Fruit fly (Drosophila melanogaster) whole organism, embryonic: Measurements from ENCODE around the gene CG31974.

ENCODE experiments used
- CG10209 ChIP-seq: fragments of 200-800 bp; sonication (Bioruptor generic); optimal IDR thresholded peaks from 3 replicates; lab custom pipeline; 2017; ENCODE audit warnings: missing biosample characterization, mild to moderate bottlenecking, missing genetic modification characterization, missing genetic modification reagents
- CG11247 ChIP-seq: fragments of 200-800 bp; sonication (Bioruptor generic); IDR thresholded peaks from 2 replicates; pipeline ENCODE4 v1.3.6; 2022; ENCODE audit warnings: missing biosample characterization, missing genetic modification characterization
- CG11504 ChIP-seq: fragments of 200-800 bp; sonication (Bioruptor generic); optimal IDR thresholded peaks from 3 replicates; lab custom pipeline; 2019; ENCODE audit warnings: missing biosample characterization, mild to moderate bottlenecking, missing genetic modification characterization, moderate library complexity
- CG13624 ChIP-seq: fragments of 200-800 bp; sonication (Bioruptor generic); optimal IDR thresholded peaks from 2 replicates; lab custom pipeline; 2016; ENCODE audit warnings: missing biosample characterization, missing genetic modification characterization
- CG17361 ChIP-seq: fragments of 200-800 bp; sonication (Bioruptor generic); IDR thresholded peaks from 3 replicates; pipeline ENCODE4 v1.3.6; 2022; ENCODE audit warnings: missing biosample characterization, missing genetic modification characterization
- CG18011 ChIP-seq: fragments of 200-800 bp; sonication (Bioruptor generic); optimal IDR thresholded peaks from 2 replicates; lab custom pipeline; 2017; ENCODE audit warnings: missing biosample characterization, missing genetic modification characterization, mild to moderate bottlenecking, moderate library complexity, missing genotype
- CG18476 ChIP-seq: fragments of 200-800 bp; sonication (Bioruptor generic); optimal IDR thresholded peaks from 2 replicates; lab custom pipeline; 2016; ENCODE audit warnings: missing biosample characterization, mild to moderate bottlenecking, missing genetic modification characterization
- CG2120 ChIP-seq: fragments of 200-800 bp; sonication (Bioruptor generic); optimal IDR thresholded peaks from 3 replicates; lab custom pipeline; 2016; ENCODE audit warnings: missing biosample characterization, missing genetic modification characterization
- CG2202 ChIP-seq: fragments of 200-800 bp; sonication (Bioruptor generic); optimal IDR thresholded peaks from 2 replicates; lab custom pipeline; 2018; ENCODE audit warnings: missing biosample characterization, mild to moderate bottlenecking, missing genetic modification characterization
- CG6175 ChIP-seq: fragments of 200-800 bp; sonication (Bioruptor generic); IDR thresholded peaks from 3 replicates; pipeline ENCODE4 v1.3.6; 2022; ENCODE audit warnings: missing biosample characterization, missing genetic modification characterization
- CG6272 ChIP-seq: fragments of 200-800 bp; sonication (Bioruptor generic); IDR thresholded peaks from 2 replicates; pipeline ENCODE4 v1.3.6; 2022; ENCODE audit warnings: missing biosample characterization, missing genetic modification characterization
- CG7556 ChIP-seq: fragments of 200-800 bp; sonication (Bioruptor generic); optimal IDR thresholded peaks from 2 replicates; lab custom pipeline; 2017; ENCODE audit warnings: missing biosample characterization, mild to moderate bottlenecking, missing genetic modification characterization
- CG7987 ChIP-seq: fragments of 200-800 bp; sonication (Bioruptor generic); optimal IDR thresholded peaks from 2 replicates; lab custom pipeline; 2018; ENCODE audit warnings: missing biosample characterization, mild to moderate bottlenecking, missing genetic modification characterization, moderate library complexity
- CG8281 ChIP-seq: fragments of 200-800 bp; sonication (Bioruptor generic); optimal IDR thresholded peaks from 2 replicates; lab custom pipeline; 2018; ENCODE audit warnings: missing biosample characterization, mild to moderate bottlenecking, missing genetic modification characterization, moderate library complexity
- CG8359 ChIP-seq: fragments of 200-800 bp; sonication (Bioruptor generic); optimal IDR thresholded peaks from 2 replicates; lab custom pipeline; 2017; ENCODE audit warnings: missing biosample characterization, mild to moderate bottlenecking, missing genetic modification characterization, borderline replicate concordance
- CG9437 ChIP-seq: fragments of 200-800 bp; sonication (Bioruptor generic); optimal IDR thresholded peaks from 2 replicates; lab custom pipeline; 2018; ENCODE audit warnings: missing biosample characterization, mild to moderate bottlenecking, missing genetic modification characterization
- E2f1 ChIP-seq: fragments of 200-800 bp; sonication (Bioruptor generic); IDR thresholded peaks from 2 replicates; pipeline ENCODE4 v1.3.6; 2022; ENCODE audit warnings: missing biosample characterization, missing genetic modification characterization
- Fer3 ChIP-seq: fragments of 200-800 bp; sonication (Bioruptor generic); optimal IDR thresholded peaks from 2 replicates; lab custom pipeline; 2018; ENCODE audit warnings: missing biosample characterization, mild to moderate bottlenecking, missing genetic modification characterization, moderate library complexity
- HmgD ChIP-seq: fragments of 200-800 bp; sonication (Bioruptor generic); optimal IDR thresholded peaks from 3 replicates; lab custom pipeline; 2016; ENCODE audit warnings: missing biosample characterization, missing genetic modification characterization
- Hr39 ChIP-seq: fragments of >200 bp; optimal IDR thresholded peaks from 2 replicates; lab custom pipeline; 2017
- Hsf ChIP-seq: fragments of 200-800 bp; sonication (Bioruptor generic); optimal IDR thresholded peaks from 3 replicates; lab custom pipeline; 2016; ENCODE audit warnings: missing biosample characterization, missing genetic modification characterization
- Lim3 ChIP-seq: fragments of 200-800 bp; sonication (Bioruptor generic); IDR thresholded peaks from 2 replicates; pipeline ENCODE4 v1.3.6; 2022; ENCODE audit warnings: missing biosample characterization, missing genetic modification characterization
- Ravus ChIP-seq: fragments of 200-800 bp; sonication (Bioruptor generic); IDR thresholded peaks from 2 replicates; pipeline ENCODE4 v1.3.6; 2022; ENCODE audit warnings: missing biosample characterization, missing genetic modification characterization
- Rfx ChIP-seq: fragments of 200-800 bp; sonication (Bioruptor generic); IDR thresholded peaks from 2 replicates; pipeline ENCODE4 v1.3.6; 2022; ENCODE audit warnings: missing biosample characterization, missing genetic modification characterization
- Scr ChIP-seq: fragments of 200-800 bp; sonication (Bioruptor generic); IDR thresholded peaks from 2 replicates; pipeline ENCODE4 v1.3.6; 2022; ENCODE audit warnings: missing biosample characterization, missing genetic modification characterization; ENCODE audit not compliant: partially characterized antibody
- ac ChIP-seq: fragments of 200-800 bp; sonication (Bioruptor generic); optimal IDR thresholded peaks from 3 replicates; lab custom pipeline; 2017; ENCODE audit warnings: missing biosample characterization, mild to moderate bottlenecking, missing genetic modification characterization
- aop ChIP-seq: fragments of 200-800 bp; sonication (Bioruptor generic); IDR thresholded peaks from 2 replicates; pipeline ENCODE4 v1.3.6; 2022; ENCODE audit warnings: missing biosample characterization, missing genetic modification characterization
- ase ChIP-seq: fragments of 200-800 bp; sonication (Bioruptor generic); IDR thresholded peaks from 3 replicates; pipeline ENCODE4 v1.3.6; 2022; ENCODE audit warnings: missing biosample characterization, missing genetic modification characterization
- cg ChIP-seq: fragments of 200-800 bp; sonication (Bioruptor generic); optimal IDR thresholded peaks from 3 replicates; lab custom pipeline; 2019; ENCODE audit warnings: missing biosample characterization, mild to moderate bottlenecking, missing genetic modification characterization, moderate library complexity
- chm ChIP-seq: fragments of 200-800 bp; sonication (Bioruptor generic); IDR thresholded peaks from 2 replicates; pipeline ENCODE4 v1.3.6; 2022; ENCODE audit warnings: missing biosample characterization, missing genetic modification characterization
- croc ChIP-seq: fragments of 200-800 bp; sonication (Bioruptor generic); conservative IDR thresholded peaks from 3 replicates; pipeline ENCODE4 v1.3.6; 2022; ENCODE audit warnings: missing biosample characterization, missing genetic modification characterization
- dan ChIP-seq: fragments of 200-800 bp; sonication (Bioruptor generic); IDR thresholded peaks from 2 replicates; pipeline ENCODE4 v1.3.6; 2022; ENCODE audit warnings: missing biosample characterization, missing genetic modification characterization
- dmrt11E ChIP-seq: fragments of 200-800 bp; sonication (Bioruptor generic); optimal IDR thresholded peaks from 3 replicates; lab custom pipeline; 2018; ENCODE audit warnings: missing biosample characterization, mild to moderate bottlenecking, missing genetic modification characterization, moderate library complexity
- dysf ChIP-seq: fragments of 200-800 bp; sonication (Bioruptor generic); IDR thresholded peaks from 3 replicates; pipeline ENCODE4 v1.3.6; 2022; ENCODE audit warnings: missing biosample characterization, missing genetic modification characterization
- esg ChIP-seq: fragments of 200-800 bp; sonication (Bioruptor generic); conservative IDR thresholded peaks from 2 replicates; pipeline ENCODE4 v1.3.6; 2022; ENCODE audit warnings: missing biosample characterization, missing genetic modification characterization
- hbn ChIP-seq: fragments of 200-800 bp; sonication (Bioruptor generic); IDR thresholded peaks from 2 replicates; pipeline ENCODE4 v1.3.6; 2022; ENCODE audit warnings: missing biosample characterization, missing genetic modification characterization; ENCODE audit not compliant: partially characterized antibody
- hth ChIP-seq: fragments of >200 bp; optimal IDR thresholded peaks from 2 replicates; lab custom pipeline; 2017; ENCODE audit warnings: inconsistent platforms
- lbe ChIP-seq: fragments of 200-800 bp; sonication (Bioruptor generic); optimal IDR thresholded peaks from 2 replicates; lab custom pipeline; 2016; ENCODE audit warnings: missing biosample characterization, mild to moderate bottlenecking, missing genetic modification characterization
- lmd ChIP-seq: fragments of 200-800 bp; sonication (Bioruptor generic); IDR thresholded peaks from 2 replicates; pipeline ENCODE4 v1.3.6; 2022; ENCODE audit warnings: missing biosample characterization, missing genetic modification characterization
- pfk ChIP-seq: fragments of 200-800 bp; sonication (Bioruptor generic); optimal IDR thresholded peaks from 2 replicates; lab custom pipeline; 2018; ENCODE audit warnings: missing biosample characterization, mild to moderate bottlenecking, missing genetic modification characterization, moderate library complexity
- prd ChIP-seq, 3 experiments: fragments of >200 bp in 2 of 3; fragments of 200-800 bp in 1 of 3; sonication (Bioruptor generic) in 1 of 3; optimal IDR thresholded peaks in 2 of 3; IDR thresholded peaks in 1 of 3; 2 replicates in 2 of 3; 3 replicates in 1 of 3; pipeline versions ENCODE4 v1.3.6 to Lab custom; 2017 to 2022; ENCODE audit warnings: missing biosample characterization in 1 of 3, missing genetic modification characterization in 1 of 3
- psq ChIP-seq: fragments of 200-800 bp; sonication (Bioruptor generic); optimal IDR thresholded peaks from 2 replicates; lab custom pipeline; 2017; ENCODE audit warnings: missing biosample characterization, missing genetic modification characterization
- pzg ChIP-seq: fragments of 200-800 bp; sonication (Bioruptor generic); optimal IDR thresholded peaks from 3 replicates; lab custom pipeline; 2018; ENCODE audit warnings: missing biosample characterization, mild to moderate bottlenecking, missing genetic modification characterization, moderate library complexity
- scrt ChIP-seq: fragments of 200-800 bp; sonication (Bioruptor generic); optimal IDR thresholded peaks from 2 replicates; lab custom pipeline; 2018; ENCODE audit warnings: missing biosample characterization, mild to moderate bottlenecking, missing genetic modification characterization, moderate library complexity
- seq ChIP-seq: fragments of 200-800 bp; sonication (Bioruptor generic); IDR thresholded peaks from 2 replicates; pipeline ENCODE4 v1.3.6; 2022; ENCODE audit warnings: missing biosample characterization, missing genetic modification characterization
- sim ChIP-seq: fragments of 200-800 bp; sonication (Bioruptor generic); IDR thresholded peaks from 2 replicates; pipeline ENCODE4 v1.3.6; 2022; ENCODE audit warnings: missing biosample characterization, missing genetic modification characterization
- tgo ChIP-seq: fragments of 200-800 bp; sonication (Bioruptor generic); IDR thresholded peaks from 3 replicates; pipeline ENCODE4 v1.3.6; 2022; ENCODE audit warnings: missing biosample characterization, missing genetic modification characterization
- tna ChIP-seq: fragments of 200-800 bp; sonication (Bioruptor generic); IDR thresholded peaks from 2 replicates; pipeline ENCODE4 v1.3.6; 2022; ENCODE audit warnings: missing biosample characterization, missing genetic modification characterization; ENCODE audit not compliant: partially characterized antibody
- vfl ChIP-seq: fragments of 200-800 bp; sonication (Bioruptor generic); optimal IDR thresholded peaks from 2 replicates; lab custom pipeline; 2016; ENCODE audit warnings: missing biosample characterization, missing genetic modification characterization
- z ChIP-seq: fragments of 200-800 bp; sonication (Bioruptor generic); IDR thresholded peaks from 3 replicates; pipeline ENCODE4 v1.3.6; 2022; ENCODE audit warnings: missing biosample characterization, missing genetic modification characterization
- zfh1 ChIP-seq: fragments of 200-800 bp; sonication (Bioruptor generic); IDR thresholded peaks from 3 replicates; pipeline ENCODE4 v1.3.6; 2022; ENCODE audit warnings: missing biosample characterization, missing genetic modification characterization

CG31974 gene

dm6 chr2L:158649-159257 is 15.9 kb upstream of the CG31974 start, which contains the start of the genes CG33635 and spen (continued):
- TF ChIP-seq esg (GFP tag; lab: Robert Waterston, UW) (no peak), Fer3 (tag; lab: Kevin White, UChicago) (peak; percentile 18), CG6175 (GFP tag; lab: Robert Waterston, UW) (no peak), CG7556 (GFP tag; lab: Kevin White, UChicago) (no peak), pzg (GFP tag; lab: Kevin White, UChicago) (peak; percentile 97), scrt (GFP tag; lab: Kevin White, UChicago) (peak; percentile 16), z (GFP tag; lab: Robert Waterston, UW) (no peak), Ravus (no peak), HmgD (peak; percentile 47), Hr39 (lab: Kevin White, UChicago) (no peak), aop (no peak), CG17361 (no peak), CG18476 (GFP tag; lab: Kevin White, UChicago) (no peak), hth (lab: Kevin White, UChicago) (no peak), dmrt11E (tag; lab: Kevin White, UChicago) (peak; percentile 16), lmd (GFP tag; lab: Robert Waterston, UW) (no peak), CG11247 (GFP tag; lab: Robert Waterston, UW) (no peak), tgo (no peak), CG7987 (GFP tag; lab: Kevin White, UChicago) (peak; percentile 58), CG6272 (GFP tag; lab: Robert Waterston, UW) (no peak), chm (GFP tag; lab: Robert Waterston, UW) (no peak), Hsf (GFP tag; lab: Kevin White, UChicago) (no peak), CG18011 (no peak), CG11504 (tag; lab: Kevin White, UChicago) (peak; percentile 62), sim (GFP tag; lab: Robert Waterston, UW) (no peak), Lim3 (GFP tag; lab: Robert Waterston, UW) (no peak), cg (GFP tag; lab: Kevin White, UChicago) (peak; percentile 84), CG8281 (tag; lab: Kevin White, UChicago) (no peak), croc (GFP tag; lab: Robert Waterston, UW) (no peak), CG2202 (peak; percentile 29), psq (GFP tag; lab: Kevin White, UChicago) (no peak), CG13624 (GFP tag; lab: Kevin White, UChicago) (peak; percentile 17), CG9437 (GFP tag; lab: Kevin White, UChicago) (no peak), lbe (GFP tag; lab: Kevin White, UChicago) (peak; percentile 61), E2f1 (GFP tag; lab: Robert Waterston, UW) (no peak), dysf (no peak), prd (optimal IDR thresholded peaks at IDR 0.05; lab: Kevin White, UChicago) (no peak), prd (GFP tag; IDR thresholded peaks at IDR 0.05; lab: Robert Waterston, UW) (no peak), Rfx (GFP tag; lab: Robert Waterston, UW) (no peak), seq (no peak), ac (GFP tag; lab: Kevin White, UChicago) (no peak), Scr (no peak), pfk (GFP tag; lab: Kevin White, UChicago) (peak; percentile 51), tna (GFP tag; lab: Robert Waterston, UW) (no peak), zfh1 (no peak), vfl (no peak), CG8359 (no peak), dan (GFP tag; lab: Robert Waterston, UW) (no peak), hbn (GFP tag; lab: Robert Waterston, UW) (no peak), CG10209 (GFP tag; lab: Kevin White, UChicago) (peak; percentile 21), ase (GFP tag; lab: Robert Waterston, UW) (no peak), CG2120 (GFP tag; lab: Kevin White, UChicago) (peak; percentile 34)
